Worm (Caenorhabditis elegans) whole organism, L1 larva: Measurements from ENCODE around the gene adbp-1.
A peak's percentile ranks its signal among the peaks of the same experiment; 100 is the strongest.

Experiments used
- C04F5.9 ChIP-seq: sonication (generic microtip); optimal IDR thresholded peaks from 2 replicates; lab custom pipeline; 2016; ENCODE audit warnings: missing genetic modification characterization, missing compliant biosample characterization
- C16A3.4 ChIP-seq: fragments of 150-350 bp; optimal IDR thresholded peaks from 2 replicates; lab custom pipeline; 2014; ENCODE audit warnings: missing biosample characterization, missing genetic modification characterization
- F16B12.6 ChIP-seq: fragments of 150-350 bp; optimal IDR thresholded peaks from 2 replicates; lab custom pipeline; 2014; ENCODE audit warnings: missing biosample characterization, missing genetic modification characterization
- Y116A8C.19 ChIP-seq: sonication (generic microtip); optimal IDR thresholded peaks from 2 replicates; lab custom pipeline; 2016; ENCODE audit warnings: missing compliant biosample characterization, missing genetic modification characterization, borderline replicate concordance
- alr-1 ChIP-seq: fragments of 200-800 bp; sonication (Bioruptor generic); optimal IDR thresholded peaks from 2 replicates; lab custom pipeline; 2018; ENCODE audit warnings: borderline replicate concordance, mild to moderate bottlenecking, missing genetic modification characterization, missing compliant biosample characterization
- aly-2 ChIP-seq: fragments of 150-350 bp; optimal IDR thresholded peaks from 2 replicates; lab custom pipeline; 2014; ENCODE audit warnings: missing biosample characterization, missing genetic modification characterization
- ceh-63 ChIP-seq: fragments of 200-800 bp; sonication (Bioruptor generic); optimal IDR thresholded peaks from 2 replicates; lab custom pipeline; 2018; ENCODE audit warnings: mild to moderate bottlenecking, missing genetic modification characterization, missing compliant biosample characterization
- ceh-8 ChIP-seq: fragments of 200-800 bp; sonication (Bioruptor generic); optimal IDR thresholded peaks from 2 replicates; lab custom pipeline; 2018; ENCODE audit warnings: mild to moderate bottlenecking, missing genetic modification characterization, moderate library complexity, missing compliant biosample characterization
- ceh-88 ChIP-seq: fragments of 200-800 bp; sonication (Bioruptor generic); IDR thresholded peaks from 2 replicates; pipeline ENCODE4 v1.3.6; 2022; ENCODE audit warnings: missing genetic modification characterization, missing compliant biosample characterization
- ces-1 ChIP-seq: fragments of 150-350 bp; optimal IDR thresholded peaks from 2 replicates; lab custom pipeline; 2014; ENCODE audit warnings: missing biosample characterization, missing genetic modification reagents, missing genetic modification characterization
- dpl-1 ChIP-seq, 3 experiments: fragments of 150-350 bp in 2 of 3; sonication (generic microtip) in 1 of 3; optimal IDR thresholded peaks; 2 replicates each; lab custom pipeline; 2014 to 2017; ENCODE audit warnings: missing biosample characterization in 3 of 3, missing genetic modification characterization in 3 of 3, missing genetic modification reagents in 3 of 3
- dsc-1 ChIP-seq: sonication (generic microtip); optimal IDR thresholded peaks from 2 replicates; lab custom pipeline; 2016; ENCODE audit warnings: mild to moderate bottlenecking, missing genetic modification characterization, missing compliant biosample characterization
- efl-3 ChIP-seq: fragments of 200-800 bp; sonication (Bioruptor generic); optimal IDR thresholded peaks from 2 replicates; lab custom pipeline; 2018; ENCODE audit warnings: mild to moderate bottlenecking, missing genetic modification characterization, missing compliant biosample characterization
- elt-3 ChIP-seq, 6 experiments: fragments of 150-350 bp in 1 of 6; sonication (generic microtip); optimal IDR thresholded peaks; 2 replicates each; lab custom pipeline; 2017 to 2018; ENCODE audit warnings: missing biosample characterization in 6 of 6, missing genetic modification characterization in 6 of 6, inconsistent platforms in 1 of 6
- fkh-4 ChIP-seq: sonication (generic microtip); optimal IDR thresholded peaks from 2 replicates; lab custom pipeline; 2016; ENCODE audit warnings: missing compliant biosample characterization, missing genetic modification characterization, borderline replicate concordance
- fkh-8 ChIP-seq: sonication (generic microtip); optimal IDR thresholded peaks from 2 replicates; lab custom pipeline; 2016; ENCODE audit warnings: mild to moderate bottlenecking, missing genetic modification characterization, missing compliant biosample characterization
- fos-1 ChIP-seq: fragments of 150-350 bp; optimal IDR thresholded peaks from 2 replicates; lab custom pipeline; 2014; ENCODE audit warnings: missing biosample characterization, missing genetic modification characterization
- grh-1 ChIP-seq: fragments of 200-800 bp; sonication (Bioruptor generic); IDR thresholded peaks from 2 replicates; pipeline ENCODE4 v1.3.6; 2022; ENCODE audit warnings: missing genetic modification reagents, missing genetic modification characterization, missing compliant biosample characterization
- hlh-17 ChIP-seq: fragments of 200-800 bp; sonication (Bioruptor generic); optimal IDR thresholded peaks from 2 replicates; lab custom pipeline; 2018; ENCODE audit warnings: missing genetic modification characterization, mild to moderate bottlenecking, missing compliant biosample characterization, moderate library complexity, borderline replicate concordance
- hlh-4 ChIP-seq: sonication (generic microtip); optimal IDR thresholded peaks from 2 replicates; lab custom pipeline; 2016; ENCODE audit warnings: mild to moderate bottlenecking, missing genetic modification characterization, missing compliant biosample characterization
- hpl-2 ChIP-seq: fragments of 150-350 bp; optimal IDR thresholded peaks from 2 replicates; lab custom pipeline; 2014; ENCODE audit warnings: missing biosample characterization, missing genetic modification reagents, missing genetic modification characterization
- irx-1 ChIP-seq: sonication (generic microtip); optimal IDR thresholded peaks from 2 replicates; lab custom pipeline; 2016; ENCODE audit warnings: missing genetic modification characterization, missing compliant biosample characterization
- isw-1 ChIP-seq: fragments of 200-800 bp; sonication (Bioruptor generic); IDR thresholded peaks from 2 replicates; pipeline ENCODE4 v1.3.6; 2022; ENCODE audit warnings: missing genetic modification characterization, missing compliant biosample characterization
- jun-1 ChIP-seq: fragments of 150-350 bp; optimal IDR thresholded peaks from 2 replicates; lab custom pipeline; 2014; ENCODE audit warnings: missing biosample characterization, missing genetic modification reagents, missing genetic modification characterization
- lin-13 ChIP-seq: fragments of 150-350 bp; optimal IDR thresholded peaks from 2 replicates; lab custom pipeline; 2014; ENCODE audit warnings: missing biosample characterization, missing genetic modification reagents, missing genetic modification characterization
- lin-35 ChIP-seq, 2 experiments: fragments of 150-350 bp; optimal IDR thresholded peaks; 2 replicates each; lab custom pipeline; 2014; ENCODE audit warnings: missing biosample characterization in 2 of 2, missing genetic modification characterization in 2 of 2, missing genetic modification reagents in 2 of 2
- lir-3 ChIP-seq: sonication (generic microtip); optimal IDR thresholded peaks from 2 replicates; lab custom pipeline; 2016; ENCODE audit warnings: mild to moderate bottlenecking, missing genetic modification characterization, moderate library complexity, missing compliant biosample characterization; ENCODE audit not compliant: poor library complexity
- mab-9 ChIP-seq: fragments of 200-800 bp; sonication (Bioruptor generic); IDR thresholded peaks from 2 replicates; pipeline ENCODE4 v1.3.6; 2022; ENCODE audit warnings: missing genetic modification reagents, missing genetic modification characterization, missing compliant biosample characterization
- mdl-1 ChIP-seq, 2 experiments: fragments of 150-350 bp; optimal IDR thresholded peaks; 2 replicates each; lab custom pipeline; 2014 to 2017; ENCODE audit warnings: missing biosample characterization in 2 of 2, missing genetic modification characterization in 2 of 2, inconsistent platforms in 1 of 2
- mef-2 ChIP-seq: fragments of 150-350 bp; optimal IDR thresholded peaks from 2 replicates; lab custom pipeline; 2014; ENCODE audit warnings: missing biosample characterization, missing genetic modification characterization
- nhr-12 ChIP-seq: sonication (generic microtip); optimal IDR thresholded peaks from 2 replicates; lab custom pipeline; 2017; ENCODE audit warnings: missing biosample characterization, missing genetic modification characterization
- nhr-19 ChIP-seq: fragments of 200-800 bp; sonication (Bioruptor generic); conservative IDR thresholded peaks from 2 replicates; pipeline ENCODE4 v1.3.6; 2022; ENCODE audit warnings: missing genetic modification characterization, missing compliant biosample characterization
- nhr-20 ChIP-seq: sonication (generic microtip); optimal IDR thresholded peaks from 2 replicates; lab custom pipeline; 2016; ENCODE audit warnings: mild to moderate bottlenecking, missing genetic modification characterization, missing compliant biosample characterization
- nhr-237 ChIP-seq: fragments of 150-350 bp; optimal IDR thresholded peaks from 2 replicates; lab custom pipeline; 2014; ENCODE audit warnings: missing biosample characterization, missing genetic modification characterization
- nhr-28 ChIP-seq: fragments of 150-350 bp; optimal IDR thresholded peaks from 2 replicates; lab custom pipeline; 2014; ENCODE audit warnings: missing biosample characterization, missing genetic modification characterization
- nhr-71 ChIP-seq: sonication (generic microtip); optimal IDR thresholded peaks from 2 replicates; lab custom pipeline; 2016; ENCODE audit warnings: mild to moderate bottlenecking, missing genetic modification characterization, moderate library complexity, missing compliant biosample characterization
- nhr-76 ChIP-seq: sonication (generic microtip); optimal IDR thresholded peaks from 2 replicates; lab custom pipeline; 2017; ENCODE audit warnings: missing biosample characterization, missing genetic modification characterization
- nhr-84 ChIP-seq: sonication (generic microtip); optimal IDR thresholded peaks from 2 replicates; lab custom pipeline; 2017; ENCODE audit warnings: missing biosample characterization, missing genetic modification characterization
- nhr-85 ChIP-seq: sonication (generic microtip); peaks from one replicate; lab custom pipeline; 2016; ENCODE audit warnings: missing genetic modification characterization, inconsistent platforms, missing compliant biosample characterization
- nhr-90 ChIP-seq: sonication (generic microtip); optimal IDR thresholded peaks from 2 replicates; lab custom pipeline; 2016; ENCODE audit warnings: mild to moderate bottlenecking, missing genetic modification characterization, missing compliant biosample characterization; ENCODE audit not compliant: poor library complexity
- skn-1 ChIP-seq: fragments of 150-350 bp; optimal IDR thresholded peaks from 2 replicates; lab custom pipeline; 2014; ENCODE audit warnings: missing biosample characterization, missing genetic modification characterization
- snu-23 ChIP-seq: sonication (generic microtip); optimal IDR thresholded peaks from 2 replicates; lab custom pipeline; 2016; ENCODE audit warnings: missing genetic modification characterization, missing compliant biosample characterization
- sox-4 ChIP-seq: sonication (generic microtip); optimal IDR thresholded peaks from 2 replicates; lab custom pipeline; 2016; ENCODE audit warnings: missing genetic modification characterization, missing compliant biosample characterization
- sup-37 ChIP-seq: fragments of 200-800 bp; sonication (Bioruptor generic); optimal IDR thresholded peaks from 2 replicates; lab custom pipeline; 2018; ENCODE audit warnings: mild to moderate bottlenecking, missing genetic modification characterization, missing compliant biosample characterization
- tbx-2 ChIP-seq: sonication (generic microtip); optimal IDR thresholded peaks from 2 replicates; lab custom pipeline; 2016; ENCODE audit warnings: missing genetic modification characterization, missing compliant biosample characterization
- tlp-1 ChIP-seq: fragments of 150-350 bp; optimal IDR thresholded peaks from 2 replicates; lab custom pipeline; 2014; ENCODE audit warnings: missing biosample characterization, missing genetic modification characterization
- unc-86 ChIP-seq: sonication (generic microtip); optimal IDR thresholded peaks from 2 replicates; lab custom pipeline; 2016; ENCODE audit warnings: missing genetic modification characterization, missing compliant biosample characterization
- unc-98 ChIP-seq: fragments of 200-800 bp; sonication (Bioruptor generic); IDR thresholded peaks from 2 replicates; pipeline ENCODE4 v1.3.6; 2022; ENCODE audit warnings: missing genetic modification characterization, missing compliant biosample characterization
- zag-1 ChIP-seq: fragments of 150-350 bp; optimal IDR thresholded peaks from 2 replicates; lab custom pipeline; 2014; ENCODE audit warnings: missing biosample characterization, missing genetic modification characterization
- zip-4 ChIP-seq: fragments of 200-800 bp; sonication (Bioruptor generic); optimal IDR thresholded peaks from 2 replicates; lab custom pipeline; 2018; ENCODE audit warnings: mild to moderate bottlenecking, missing genetic modification characterization, moderate library complexity, missing compliant biosample characterization
- ztf-11 ChIP-seq, 2 experiments: sonication (generic microtip); optimal IDR thresholded peaks; 2 replicates each; lab custom pipeline; 2016 to 2017; ENCODE audit warnings: missing genetic modification characterization in 2 of 2, missing biosample characterization in 1 of 2, missing compliant biosample characterization in 1 of 2

adbp-1 gene

DNA sequence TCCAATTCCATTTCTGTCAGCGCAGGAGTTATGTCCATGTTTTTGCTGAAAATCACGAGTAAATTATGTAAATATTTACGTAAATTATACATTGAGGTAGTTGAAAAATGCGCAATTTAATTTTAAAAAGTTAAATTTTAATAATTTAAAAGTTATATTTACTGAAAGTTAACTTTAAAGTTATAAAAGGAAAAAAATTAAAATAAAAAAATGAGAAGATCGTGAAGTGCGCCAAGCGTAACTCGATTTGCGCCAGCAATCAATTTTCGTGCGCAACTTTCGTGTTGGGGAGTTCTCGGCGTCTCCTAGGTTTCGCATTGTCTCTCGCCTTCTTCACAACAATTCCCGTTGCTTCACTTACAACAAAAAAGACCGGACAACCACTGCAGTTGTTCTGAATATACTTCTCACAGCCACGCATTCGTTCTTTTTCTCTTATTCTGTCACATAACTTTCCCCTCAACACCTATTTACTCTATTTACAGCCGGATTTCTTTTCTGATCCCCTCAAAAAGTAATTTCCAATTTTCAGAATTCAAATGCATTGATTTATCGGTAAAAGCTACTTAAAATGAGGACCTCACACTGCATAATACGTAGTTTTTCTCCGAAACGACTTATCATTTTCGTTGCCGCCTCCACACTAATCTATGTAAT is 29.7 kb downstream of the adbp-1 start, which contains the start of the genes metl-1 and W02B12.11 (continued):
- TF ChIP-seq mab-9 (GFP tag; lab: Robert Waterston, UW) (peak; percentile 78), nhr-85 (tag; lab: Kevin White, UChicago) (peak; percentile 91), skn-1 (tag; lab: Kevin White, UChicago) (peak; percentile 72), C16A3.4 (tag; lab: Kevin White, UChicago) (peak; percentile 88), ceh-63 (no peak), nhr-28 (no peak), nhr-90 (tag; lab: Kevin White, UChicago) (peak; percentile 92), lin-13 (peak; percentile 67), lin-35 (GFP tag; optimal IDR thresholded peaks at IDR 0.05; lab: Kevin White, UChicago) (peak; percentile 83 to 85), unc-86 (tag; lab: Kevin White, UChicago) (peak; percentile 82), nhr-84 (no peak), unc-98 (GFP tag; lab: Robert Waterston, UW) (no peak), sup-37 (GFP tag; lab: Kevin White, UChicago) (peak; percentile 9), F16B12.6 (tag; lab: Kevin White, UChicago) (peak; percentile 54), Y116A8C.19 (no peak), fkh-8 (peak; percentile 79), lir-3 (peak; percentile 30), grh-1 (GFP tag; lab: Robert Waterston, UW) (peak; percentile 89), aly-2 (tag; lab: Kevin White, UChicago) (peak; percentile 29), ztf-11 (tag; optimal IDR thresholded peaks at IDR 0.05; lab: Kevin White, UChicago) (peak in 1 of 2 experiments; percentile 55), mef-2 (no peak), isw-1 (GFP tag; lab: Robert Waterston, UW) (peak; percentile 82), ceh-8 (peak; percentile 70), dpl-1 (GFP tag; optimal IDR thresholded peaks at IDR 0.05; lab: Kevin White, UChicago) (peak; percentile 74 to 81 (median 81)), nhr-19 (peak; percentile 92), hpl-2 (peak; percentile 4), zag-1 (tag; lab: Kevin White, UChicago) (peak; percentile 46), snu-23 (GFP tag; lab: Kevin White, UChicago) (peak; percentile 91), efl-3 (GFP tag; lab: Kevin White, UChicago) (peak; percentile 28), ceh-88 (GFP tag; lab: Robert Waterston, UW) (0 out of 2 replicates have a peak, but pooled peaks have one; percentile 40), sox-4 (tag; lab: Kevin White, UChicago) (peak; percentile 34), hlh-17 (GFP tag; lab: Kevin White, UChicago) (no peak), nhr-20 (tag; lab: Kevin White, UChicago) (peak; percentile 89), hlh-4 (tag; lab: Kevin White, UChicago) (no peak), dsc-1 (tag; lab: Kevin White, UChicago) (peak; percentile 90), C04F5.9 (peak; percentile 69), zip-4 (peak; percentile 70), irx-1 (tag; lab: Kevin White, UChicago) (peak; percentile 74), tlp-1 (tag; lab: Kevin White, UChicago) (no peak), nhr-12 (tag; lab: Kevin White, UChicago) (no peak), fkh-4 (peak; percentile 46), mdl-1 (tag; optimal IDR thresholded peaks at IDR 0.05; lab: Kevin White, UChicago) (peak in 1 of 2 experiments; percentile 62), nhr-76 (tag; lab: Kevin White, UChicago) (no peak), alr-1 (tag; lab: Kevin White, UChicago) (no peak), nhr-237 (tag; lab: Kevin White, UChicago) (no peak), tbx-2 (tag; lab: Kevin White, UChicago) (peak; percentile 88), fos-1 (peak; percentile 20), nhr-71 (tag; lab: Kevin White, UChicago) (peak; percentile 92), elt-3 (tag; optimal IDR thresholded peaks at IDR 0.05; lab: Kevin White, UChicago) (peak in 3 of 6 experiments; percentile 19 to 84 (median 72)), jun-1 (peak; percentile 71), ces-1 (GFP tag; lab: Kevin White, UChicago) (no peak)
